Fruit fly (Drosophila melanogaster): ENCODE data around the gene CG14562.

Gene CG14562

DNA sequence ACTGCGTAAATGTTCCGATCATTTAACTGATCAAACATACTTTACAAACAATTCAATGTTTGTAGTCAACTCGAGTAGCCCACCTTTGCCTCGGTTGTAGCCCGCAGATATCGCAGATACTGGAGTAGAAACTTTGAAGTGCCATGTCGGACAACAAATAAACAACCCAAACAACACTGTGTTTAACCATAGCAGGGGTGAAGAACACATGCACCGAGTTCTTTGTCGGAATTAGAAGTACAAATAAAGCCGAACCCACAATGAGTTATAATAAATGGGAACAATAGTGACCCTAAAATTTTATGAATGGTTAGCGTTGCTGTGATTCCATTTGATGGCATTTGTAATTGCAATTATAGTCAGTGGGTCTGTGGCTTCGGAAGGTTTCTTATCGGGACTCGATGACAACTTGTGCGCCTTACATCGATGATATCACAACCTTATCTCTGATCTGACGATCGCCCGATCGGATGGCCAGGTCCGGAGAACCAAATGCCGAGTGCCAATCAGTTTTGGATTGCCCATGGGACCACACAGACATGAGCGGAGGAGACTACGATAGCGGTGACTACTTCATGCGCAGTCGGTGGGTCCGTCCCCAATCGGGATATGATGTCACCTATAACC is 20.0 kb downstream of the CG14562 start, which contains the start of gene Chs2 (continued):
- peak; percentile 28 for TF ChIP-seq nerfin-1 (tag; optimal IDR thresholded peaks at IDR 0.05)
- TF ChIP-seq gcm2 (GFP tag; optimal IDR thresholded peaks at IDR 0.05) = no peak
- TF ChIP-seq Kr (GFP tag; optimal IDR thresholded peaks at IDR 0.05) = peak; percentile 92
- TF ChIP-seq CG12659 (GFP tag; optimal IDR thresholded peaks at IDR 0.05) = no peak
- TF ChIP-seq trh (GFP tag; optimal IDR thresholded peaks at IDR 0.05) = no peak
- TF ChIP-seq ATbp (GFP tag; optimal IDR thresholded peaks at IDR 0.05) = peak; percentile 4
- TF ChIP-seq gem (tag; optimal IDR thresholded peaks at IDR 0.05) = peak; percentile 58
- no peak for TF ChIP-seq CG9609 (GFP tag; optimal IDR thresholded peaks at IDR 0.05)
- no peak for TF ChIP-seq Myb (GFP tag; optimal IDR thresholded peaks at IDR 0.05)
- no peak for TF ChIP-seq pita (GFP tag; optimal IDR thresholded peaks at IDR 0.05)
- TF ChIP-seq aop (GFP tag; IDR thresholded peaks at IDR 0.05) = no peak
- TF ChIP-seq unpg (GFP tag; optimal IDR thresholded peaks at IDR 0.05) = peak; percentile 37
- peak; percentile 66 for TF ChIP-seq Xrp1 (GFP tag; IDR thresholded peaks at IDR 0.05)
- TF ChIP-seq pnt (GFP tag; optimal IDR thresholded peaks at IDR 0.05) = no peak
- TF ChIP-seq CG1233 (GFP tag; optimal IDR thresholded peaks at IDR 0.05) = peak; percentile 26
- no peak for TF ChIP-seq Sox100B (GFP tag; optimal IDR thresholded peaks at IDR 0.05)
- TF ChIP-seq fd102C (GFP tag; optimal IDR thresholded peaks at IDR 0.05) = peak; percentile 84
- TF ChIP-seq exex (tag; optimal IDR thresholded peaks at IDR 0.05) = peak; percentile 35
- TF ChIP-seq Ravus (GFP tag; IDR thresholded peaks at IDR 0.05) = no peak
- TF ChIP-seq CG6791 (GFP tag; IDR thresholded peaks at IDR 0.05; ENCODE audit: partially characterized antibody) = no peak
- peak; percentile 55 for TF ChIP-seq Asciz (GFP tag; optimal IDR thresholded peaks at IDR 0.05)
- TF ChIP-seq nau (GFP tag; optimal IDR thresholded peaks at IDR 0.05) = no peak
- no peak for TF ChIP-seq bab2 (GFP tag; optimal IDR thresholded peaks at IDR 0.05)
- TF ChIP-seq sob (GFP tag; IDR thresholded peaks at IDR 0.05) = no peak
- TF ChIP-seq CG4328 (GFP tag; optimal IDR thresholded peaks at IDR 0.05) = no peak
- 0 out of 3 replicates have a peak, but pooled peaks have one; percentile 22 for TF ChIP-seq CG2199 (GFP tag; IDR thresholded peaks at IDR 0.05)
- no peak for TF ChIP-seq Opbp (GFP tag; IDR thresholded peaks at IDR 0.05; ENCODE audit: partially characterized antibody)
- peak; percentile 30 for TF ChIP-seq MTF-1 (GFP tag; optimal IDR thresholded peaks at IDR 0.05; ENCODE audit: borderline replicate concordance)
- TF ChIP-seq NC2α (GFP tag; optimal IDR thresholded peaks at IDR 0.05) = no peak
- TF ChIP-seq Hand (GFP tag; optimal IDR thresholded peaks at IDR 0.05) = no peak
- no peak for TF ChIP-seq D19B (GFP tag; optimal IDR thresholded peaks at IDR 0.05)
- TF ChIP-seq CG17568 (GFP tag; optimal IDR thresholded peaks at IDR 0.05) = no peak
- no peak for TF ChIP-seq CG17359 (tag; optimal IDR thresholded peaks at IDR 0.05)
- TF ChIP-seq Hsf (GFP tag; optimal IDR thresholded peaks at IDR 0.05) = no peak
- TF ChIP-seq CG4730 (GFP tag; IDR thresholded peaks at IDR 0.05) = no peak
- TF ChIP-seq knrl (GFP tag; IDR thresholded peaks at IDR 0.05; ENCODE audit: partially characterized antibody) = no peak
- TF ChIP-seq D (optimal IDR thresholded peaks at IDR 0.05) = no peak
- TF ChIP-seq D (GFP tag; optimal IDR thresholded peaks at IDR 0.05) = peak; percentile 57
- TF ChIP-seq CG11456 (GFP tag; IDR thresholded peaks at IDR 0.05) = no peak
- TF ChIP-seq cwo (GFP tag; optimal IDR thresholded peaks at IDR 0.05) = no peak
- no peak for TF ChIP-seq CG8290 (GFP tag; optimal IDR thresholded peaks at IDR 0.05)
- TF ChIP-seq CG8290 (tag; optimal IDR thresholded peaks at IDR 0.05) = peak in 1 of 2 experiments; percentile 61
- no peak for TF ChIP-seq CG14965 (GFP tag; optimal IDR thresholded peaks at IDR 0.05; ENCODE audit: borderline replicate concordance)
- no peak for TF ChIP-seq CG12769 (tag; optimal IDR thresholded peaks at IDR 0.05)
- TF ChIP-seq TFAM (GFP tag; optimal IDR thresholded peaks at IDR 0.05) = peak; percentile 18
- no peak for TF ChIP-seq CG13296 (GFP tag; optimal IDR thresholded peaks at IDR 0.05)
- TF ChIP-seq CG12104 (GFP tag; optimal IDR thresholded peaks at IDR 0.05) = peak; percentile 20
- peak; percentile 81 for TF ChIP-seq sens (GFP tag)
- TF ChIP-seq Elba2 (GFP tag; optimal IDR thresholded peaks at IDR 0.05) = no peak
- TF ChIP-seq btn (GFP tag; optimal IDR thresholded peaks at IDR 0.05) = no peak

All from whole organism, embryonic.